Worm (Caenorhabditis elegans) whole organism, L1 larva: Measurements from ENCODE around the gene F49H6.12.

Experiments
- blmp-1 ChIP-seq: fragments of 150-350 bp; optimal IDR thresholded peaks from 2 replicates; lab custom pipeline; 2014; ENCODE audit warnings: missing biosample characterization, missing genetic modification characterization
- lin-35 ChIP-seq, 2 experiments: fragments of 150-350 bp; optimal IDR thresholded peaks; 2 replicates each; lab custom pipeline; 2014; ENCODE audit warnings: missing biosample characterization in 2 of 2, missing genetic modification characterization in 2 of 2, missing genetic modification reagents in 2 of 2
- nhr-19 ChIP-seq: fragments of 200-800 bp; sonication (Bioruptor generic); conservative IDR thresholded peaks from 2 replicates; pipeline ENCODE4 v1.3.6; 2022; ENCODE audit warnings: missing genetic modification characterization, missing compliant biosample characterization
- nhr-90 ChIP-seq: sonication (generic microtip); optimal IDR thresholded peaks from 2 replicates; lab custom pipeline; 2016; ENCODE audit warnings: mild to moderate bottlenecking, missing genetic modification characterization, missing compliant biosample characterization; ENCODE audit not compliant: poor library complexity

- no peak for TF ChIP-seq blmp-1
- no peak for TF ChIP-seq nhr-19
- TF ChIP-seq nhr-90 = no peak
- TF ChIP-seq lin-35 (GFP tag; optimal IDR thresholded peaks at IDR 0.05; lab: Kevin White, UChicago) = no peak
Observed at ce11 chrV:17000635-17001034, 20.6 kb downstream of the F49H6.12 start.
